Worm (Caenorhabditis elegans) whole organism, midembryonic: ENCODE measurements around the gene str-231.

Experiments
- T22C8.4 ChIP-seq: fragments of 200-800 bp; sonication (Bioruptor generic); IDR thresholded peaks from 2 replicates; pipeline ENCODE4 v1.3.6; 2022; ENCODE audit warnings: missing genetic modification characterization, missing compliant biosample characterization
- cog-1 ChIP-seq: sonication (generic microtip); optimal IDR thresholded peaks from 2 replicates; lab custom pipeline; 2016; ENCODE audit warnings: missing genetic modification characterization, missing compliant biosample characterization
- flt-1 ChIP-seq: fragments of 200-800 bp; sonication (Bioruptor generic); IDR thresholded peaks from 2 replicates; pipeline ENCODE4 v1.3.6; 2022; ENCODE audit warnings: missing genetic modification characterization, missing compliant biosample characterization
- klf-2 ChIP-seq: fragments of 200-800 bp; sonication (Bioruptor generic); conservative IDR thresholded peaks from 2 replicates; pipeline ENCODE4 v1.3.6; 2022; ENCODE audit warnings: missing genetic modification reagents, missing genetic modification characterization, missing compliant biosample characterization
- ref-1 ChIP-seq: fragments of 200-800 bp; sonication (Bioruptor generic); conservative IDR thresholded peaks from 2 replicates; pipeline ENCODE4 v1.3.6; 2022; ENCODE audit warnings: missing genetic modification reagents, missing genetic modification characterization, missing compliant biosample characterization
- ztf-23 ChIP-seq: fragments of 200-800 bp; sonication (Bioruptor generic); IDR thresholded peaks from 2 replicates; pipeline ENCODE4 v1.3.6; 2022; ENCODE audit warnings: missing genetic modification reagents, missing genetic modification characterization, missing compliant biosample characterization
- ztf-29 ChIP-seq: fragments of 200-800 bp; sonication (Bioruptor generic); IDR thresholded peaks from 2 replicates; pipeline ENCODE4 v1.3.6; 2022; ENCODE audit warnings: missing genetic modification reagents, missing genetic modification characterization, missing compliant biosample characterization

- TF ChIP-seq ztf-29 (GFP tag; lab: Robert Waterston, UW) (no peak), cog-1 (tag; lab: Kevin White, UChicago) (no peak), flt-1 (GFP tag; lab: Robert Waterston, UW) (no peak), ref-1 (no peak), klf-2 (GFP tag; lab: Robert Waterston, UW) (no peak), T22C8.4 (GFP tag; lab: Robert Waterston, UW) (no peak), ztf-23 (no peak)
Observed at ce11 chrV:16015652-16016051, 8.2 kb upstream of the str-231 start, which contains the start of gene str-232.
